Worm (Caenorhabditis elegans) whole organism, young adult: Measurements from ENCODE around the gene obr-1.

Experiments
- B0336.3 ChIP-seq: fragments of 200-800 bp; sonication (Bioruptor generic); IDR thresholded peaks from 2 replicates; pipeline ENCODE4 v1.3.6; 2022; ENCODE audit warnings: missing genetic modification characterization, missing compliant biosample characterization
- C06A6.2 ChIP-seq: fragments of 200-800 bp; sonication (Bioruptor generic); conservative IDR thresholded peaks from 2 replicates; pipeline ENCODE4 v1.3.6; 2022; ENCODE audit warnings: missing genetic modification characterization, missing compliant biosample characterization
- F37B4.10 ChIP-seq: fragments of 200-800 bp; sonication (Bioruptor generic); IDR thresholded peaks from 2 replicates; pipeline ENCODE4 v1.3.6; 2022; ENCODE audit warnings: missing genetic modification characterization, missing compliant biosample characterization
- K12H6.12 ChIP-seq: fragments of 200-800 bp; sonication (Bioruptor generic); optimal IDR thresholded peaks from 2 replicates; lab custom pipeline; 2018; ENCODE audit warnings: mild to moderate bottlenecking, missing genetic modification characterization, missing compliant biosample characterization
- T07F8.4 ChIP-seq: sonication (generic microtip); optimal IDR thresholded peaks from 2 replicates; lab custom pipeline; 2016; ENCODE audit warnings: mild to moderate bottlenecking, missing genetic modification characterization, moderate library complexity, missing compliant biosample characterization
- Y79H2A.3 ChIP-seq: fragments of 200-800 bp; sonication (Bioruptor generic); conservative IDR thresholded peaks from 2 replicates; pipeline ENCODE4 v1.3.6; 2022; ENCODE audit warnings: missing genetic modification reagents, missing genetic modification characterization, missing compliant biosample characterization
- Y95B8A.8 ChIP-seq: fragments of 200-800 bp; sonication (Bioruptor generic); IDR thresholded peaks from 2 replicates; pipeline ENCODE4 v1.3.6; 2022; ENCODE audit warnings: missing genetic modification reagents, missing genetic modification characterization, missing compliant biosample characterization
- ZK185.1 ChIP-seq: sonication (generic microtip); optimal IDR thresholded peaks from 2 replicates; lab custom pipeline; 2016; ENCODE audit warnings: mild to moderate bottlenecking, missing genetic modification characterization, missing compliant biosample characterization; ENCODE audit not compliant: poor library complexity, severe bottlenecking
- akir-1 ChIP-seq: fragments of 200-800 bp; sonication (Bioruptor generic); optimal IDR thresholded peaks from 2 replicates; lab custom pipeline; 2018; ENCODE audit warnings: mild to moderate bottlenecking, missing genetic modification characterization, moderate library complexity, missing compliant biosample characterization
- attf-5 ChIP-seq: fragments of 200-800 bp; sonication (Bioruptor generic); optimal IDR thresholded peaks from 2 replicates; lab custom pipeline; 2018; ENCODE audit warnings: mild to moderate bottlenecking, missing genetic modification characterization, missing compliant biosample characterization
- bed-2 ChIP-seq: fragments of 200-800 bp; sonication (Bioruptor generic); IDR thresholded peaks from 2 replicates; pipeline ENCODE4 v1.3.6; 2022; ENCODE audit warnings: missing genetic modification reagents, missing genetic modification characterization, missing compliant biosample characterization
- ccch-3 ChIP-seq: fragments of 200-800 bp; sonication (Bioruptor generic); optimal IDR thresholded peaks from 2 replicates; lab custom pipeline; 2018; ENCODE audit warnings: mild to moderate bottlenecking, missing genetic modification characterization, missing compliant biosample characterization
- ceh-100 ChIP-seq: fragments of 200-800 bp; sonication (Bioruptor generic); IDR thresholded peaks from 2 replicates; pipeline ENCODE4 v1.3.6; 2022; ENCODE audit warnings: missing genetic modification reagents, missing genetic modification characterization, missing compliant biosample characterization
- ceh-40 ChIP-seq: fragments of 200-800 bp; sonication (Bioruptor generic); IDR thresholded peaks from 2 replicates; pipeline ENCODE4 v1.3.6; 2022; ENCODE audit warnings: missing genetic modification characterization, missing compliant biosample characterization
- dox-1 ChIP-seq: fragments of 200-800 bp; sonication (Bioruptor generic); IDR thresholded peaks from 2 replicates; pipeline ENCODE4 v1.3.6; 2022; ENCODE audit warnings: missing genetic modification reagents, missing genetic modification characterization, missing compliant biosample characterization
- dpff-1 ChIP-seq: sonication (generic microtip); optimal IDR thresholded peaks from 2 replicates; lab custom pipeline; 2017; ENCODE audit warnings: mild to moderate bottlenecking, missing genetic modification characterization, missing compliant biosample characterization
- egrh-3 ChIP-seq: fragments of 200-800 bp; sonication (Bioruptor generic); IDR thresholded peaks from 2 replicates; pipeline ENCODE4 v1.3.6; 2022; ENCODE audit warnings: missing genetic modification reagents, missing genetic modification characterization, missing compliant biosample characterization
- fkh-3 ChIP-seq: sonication (generic microtip); optimal IDR thresholded peaks from 2 replicates; lab custom pipeline; 2016; ENCODE audit warnings: mild to moderate bottlenecking, missing genetic modification characterization, missing compliant biosample characterization
- hmg-1.2 ChIP-seq: fragments of 200-800 bp; sonication (Bioruptor generic); IDR thresholded peaks from 2 replicates; pipeline ENCODE4 v1.3.6; 2022; ENCODE audit warnings: missing genetic modification reagents, missing genetic modification characterization, missing compliant biosample characterization
- hmg-20 ChIP-seq: fragments of 200-800 bp; sonication (Bioruptor generic); IDR thresholded peaks from 2 replicates; pipeline ENCODE4 v1.3.6; 2022; ENCODE audit warnings: missing genetic modification reagents, missing genetic modification characterization, missing compliant biosample characterization
- lin-26 ChIP-seq: fragments of 200-800 bp; sonication (Bioruptor generic); IDR thresholded peaks from 2 replicates; pipeline ENCODE4 v1.3.6; 2022; ENCODE audit warnings: missing genetic modification reagents, missing genetic modification characterization, missing compliant biosample characterization
- lir-1 ChIP-seq: fragments of 200-800 bp; sonication (Bioruptor generic); conservative IDR thresholded peaks from 2 replicates; pipeline ENCODE4 v1.3.6; 2022; ENCODE audit warnings: missing genetic modification reagents, missing genetic modification characterization, missing compliant biosample characterization
- madf-3 ChIP-seq: fragments of 200-800 bp; sonication (Bioruptor generic); IDR thresholded peaks from 2 replicates; pipeline ENCODE4 v1.3.6; 2022; ENCODE audit warnings: missing genetic modification reagents, missing genetic modification characterization, missing compliant biosample characterization
- mcd-1 ChIP-seq: fragments of 200-800 bp; sonication (Bioruptor generic); IDR thresholded peaks from 2 replicates; pipeline ENCODE4 v1.3.6; 2022; ENCODE audit warnings: missing genetic modification reagents, missing genetic modification characterization, missing compliant biosample characterization
- nhr-80 ChIP-seq: sonication (generic microtip); optimal IDR thresholded peaks from 2 replicates; lab custom pipeline; 2016; ENCODE audit warnings: missing genetic modification characterization, missing compliant biosample characterization
- nhr-90 ChIP-seq: sonication (generic microtip); optimal IDR thresholded peaks from 2 replicates; lab custom pipeline; 2016; ENCODE audit warnings: missing genotype, mild to moderate bottlenecking, missing genetic modification characterization, missing compliant biosample characterization
- pha-4 ChIP-seq: fragments of 150-350 bp; sonication (generic microtip); optimal IDR thresholded peaks from 2 replicates; lab custom pipeline; 2014; ENCODE audit warnings: missing biosample characterization, missing genetic modification reagents, missing genetic modification characterization
- rpc-1 ChIP-seq, 2 experiments: fragments of 150-350 bp in 1 of 2; sonication (generic microtip) in 1 of 2; optimal IDR thresholded peaks; 2 replicates each; lab custom pipeline; 2014 to 2018; ENCODE audit warnings: missing biosample characterization in 1 of 2, missing genetic modification characterization in 1 of 2, missing genetic modification reagents in 1 of 2, missing genotype in 1 of 2
- snpc-3.4 ChIP-seq: sonication (generic microtip); optimal IDR thresholded peaks from 2 replicates; lab custom pipeline; 2017; ENCODE audit warnings: missing genetic modification characterization, mild to moderate bottlenecking, missing compliant biosample characterization, antibody characterized with exemption, moderate library complexity, missing genotype, missing genetic modification reagents
- snpc-4 ChIP-seq, 5 experiments: fragments of 150-350 bp in 1 of 5; sonication (generic microtip) in 4 of 5; optimal IDR thresholded peaks; 2 replicates each; lab custom pipeline; 2014 to 2018; ENCODE audit warnings: missing genetic modification characterization in 5 of 5, missing biosample characterization in 3 of 5, antibody characterized with exemption in 2 of 5, mild to moderate bottlenecking in 2 of 5, missing compliant biosample characterization in 2 of 5, missing genotype in 2 of 5, moderate library complexity in 2 of 5, missing genetic modification reagents in 1 of 5
- sptf-2 ChIP-seq: fragments of 200-800 bp; sonication (Bioruptor generic); optimal IDR thresholded peaks from 2 replicates; lab custom pipeline; 2018; ENCODE audit warnings: mild to moderate bottlenecking, missing genetic modification characterization, missing compliant biosample characterization
- tbp1 ChIP-seq: fragments of 200-800 bp; sonication (Bioruptor generic); optimal IDR thresholded peaks from 2 replicates; lab custom pipeline; 2018; ENCODE audit warnings: mild to moderate bottlenecking, missing genetic modification characterization, missing compliant biosample characterization
- tlf-1 ChIP-seq: fragments of 200-800 bp; sonication (Bioruptor generic); optimal IDR thresholded peaks from 2 replicates; lab custom pipeline; 2018; ENCODE audit warnings: mild to moderate bottlenecking, missing genetic modification characterization, missing compliant biosample characterization
- zfh-2 ChIP-seq: fragments of 200-800 bp; sonication (Bioruptor generic); conservative IDR thresholded peaks from 2 replicates; pipeline ENCODE4 v1.3.6; 2022; ENCODE audit warnings: missing genetic modification reagents, missing genetic modification characterization, missing compliant biosample characterization
- ztf-22 ChIP-seq: fragments of 200-800 bp; sonication (Bioruptor generic); optimal IDR thresholded peaks from 2 replicates; lab custom pipeline; 2018; ENCODE audit warnings: mild to moderate bottlenecking, missing genetic modification characterization, moderate library complexity, missing compliant biosample characterization
- ztf-25 ChIP-seq: fragments of 200-800 bp; sonication (Bioruptor generic); IDR thresholded peaks from 2 replicates; pipeline ENCODE4 v1.3.6; 2022; ENCODE audit warnings: missing genetic modification reagents, missing genetic modification characterization, missing compliant biosample characterization
- ztf-6 ChIP-seq: fragments of 200-800 bp; sonication (Bioruptor generic); IDR thresholded peaks from 2 replicates; pipeline ENCODE4 v1.3.6; 2022; ENCODE audit warnings: missing genetic modification reagents, missing genetic modification characterization, missing compliant biosample characterization

The obr-1 gene

ce11 chrIII:11236788-11237187 lies 33.9 kb downstream of the obr-1 start, which contains the start of the genes Y47D3A.14 and aakb-2:
Gene Y47D3A.14 (minus strand): TSS chrIII:11236868.
Gene aakb-2 (plus strand): TSS chrIII:11237143.
- TF ChIP-seq hmg-20 (GFP tag; lab: Robert Waterston, UW) (no peak), nhr-80 (tag; lab: Kevin White, UChicago) (peak; percentile 25), ceh-100 (peak; percentile 55), attf-5 (GFP tag; lab: Kevin White, UChicago) (peak; percentile 73), snpc-3.4 (peak; percentile 39), mcd-1 (GFP tag; lab: Robert Waterston, UW) (peak; percentile 53), hmg-1.2 (GFP tag; lab: Robert Waterston, UW) (peak; percentile 13; the same call in 1 of the 2 replicates), ztf-25 (no peak), lin-26 (GFP tag; lab: Robert Waterston, UW) (no peak), ztf-6 (GFP tag; lab: Robert Waterston, UW) (no peak), rpc-1 (optimal IDR thresholded peaks at IDR 0.05; lab: Kevin White, UChicago) (peak; percentile 19), rpc-1 (tag; optimal IDR thresholded peaks at IDR 0.05; lab: Kevin White, UChicago) (no peak), dox-1 (GFP tag; lab: Robert Waterston, UW) (peak; percentile 42; the same call in 1 of the 2 replicates), egrh-3 (0 out of 2 replicates have a peak, but pooled peaks have one; percentile 5), snpc-4 (GFP tag; optimal IDR thresholded peaks at IDR 0.05; lab: Kevin White, UChicago) (no peak), snpc-4 (tag; optimal IDR thresholded peaks at IDR 0.05; lab: Kevin White, UChicago) (peak in 1 of 4 experiments; percentile 6), tbp1 (GFP tag; lab: Kevin White, UChicago) (peak; percentile 9), sptf-2 (no peak), B0336.3 (peak; percentile 33; the same call in 1 of the 2 replicates), zfh-2 (GFP tag; lab: Robert Waterston, UW) (peak; percentile 52), K12H6.12 (tag; lab: Kevin White, UChicago) (no peak)

- TF ChIP-seq akir-1 (GFP tag; lab: Kevin White, UChicago) (no peak), F37B4.10 (no peak), fkh-3 (tag; lab: Kevin White, UChicago) (no peak), nhr-90 (no peak), lir-1 (GFP tag; lab: Robert Waterston, UW) (no peak), pha-4 (no peak)
Observed at ce11 chrIII:11234742-11235141, 36.0 kb downstream of the obr-1 start, which contains the start of gene Y47D3A.34. Gene Y47D3A.34 (minus strand): TSS chrIII:11234861.

ce11 chrIII:11231969-11232368 lies 38.7 kb downstream of the obr-1 start, which contains the start of gene elo-8:
Gene elo-8 (minus strand): TSS chrIII:11232069.
- TF ChIP-seq ceh-40 (GFP tag; lab: Robert Waterston, UW) (no peak), tlf-1 (no peak), ZK185.1 (tag; lab: Kevin White, UChicago) (no peak), ztf-22 (GFP tag; lab: Kevin White, UChicago) (no peak), dpff-1 (tag; lab: Kevin White, UChicago) (no peak), bed-2 (no peak), Y79H2A.3 (no peak)

- TF ChIP-seq C06A6.2 (GFP tag; lab: Robert Waterston, UW): no peak
- no peak for TF ChIP-seq madf-3
- TF ChIP-seq Y95B8A.8 (GFP tag; lab: Robert Waterston, UW): no peak
- TF ChIP-seq rpc-1 (optimal IDR thresholded peaks at IDR 0.05; lab: Kevin White, UChicago): no peak
- no peak for TF ChIP-seq rpc-1 (tag; optimal IDR thresholded peaks at IDR 0.05; lab: Kevin White, UChicago)
- no peak for TF ChIP-seq snpc-3.4
- no peak for TF ChIP-seq T07F8.4
- TF ChIP-seq lir-1 (GFP tag; lab: Robert Waterston, UW): no peak
- TF ChIP-seq ccch-3: no peak
Observed at ce11 chrIII:11231408-11231807, 39.3 kb downstream of the obr-1 start.
